Worm (Caenorhabditis elegans): ENCODE results near the gene top-3.
"Not testable (repeated sequence)": the region's sequence is repeated elsewhere in the genome, so short reads cannot be mapped to it uniquely, and the experiment has no call there.

DNA sequence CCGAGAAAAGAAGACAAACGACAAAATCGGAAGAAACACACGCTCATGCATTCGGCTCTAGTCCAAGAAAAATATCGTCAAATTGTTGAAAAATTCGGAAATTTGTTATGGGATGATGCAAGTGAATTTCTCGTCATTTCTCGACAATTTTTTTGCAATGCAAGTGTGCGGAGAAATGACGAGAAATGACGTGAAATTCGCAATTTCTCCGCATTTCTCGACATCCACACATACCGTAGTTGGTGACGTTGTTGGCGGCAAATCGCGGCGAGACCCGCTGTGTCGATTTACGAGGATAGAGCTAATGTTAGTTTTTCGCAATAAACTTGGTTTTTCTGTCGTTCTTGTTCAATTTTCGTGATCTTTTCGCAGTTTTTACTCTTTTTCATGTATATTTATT is 20.7 kb downstream of the top-3 start:
- not testable (repeated sequence) for TF ChIP-seq Y56A3A.18 (GFP tag; IDR thresholded peaks at IDR 0.05); aptf-2 (GFP tag; conservative IDR thresholded peaks at IDR 0.05); ets-4 (GFP tag; optimal IDR thresholded peaks at IDR 0.05); snpc-1.1 (tag; optimal IDR thresholded peaks at IDR 0.05; ENCODE audit: insufficient read depth); mxl-1 (tag; optimal IDR thresholded peaks at IDR 0.05); ama-1 (optimal IDR thresholded peaks at IDR 0.05); ama-1 (GFP tag; optimal IDR thresholded peaks at IDR 0.05); egl-18 (GFP tag; IDR thresholded peaks at IDR 0.05); unc-62 (GFP tag; optimal IDR thresholded peaks at IDR 0.05); ztf-18 (tag; optimal IDR thresholded peaks at IDR 0.05); ceh-79 (tag; optimal IDR thresholded peaks at IDR 0.05); lir-1 (GFP tag; conservative IDR thresholded peaks at IDR 0.05); cebp-2 (GFP tag; IDR thresholded peaks at IDR 0.05)

All from whole organism, young adult.